Fruit fly (Drosophila melanogaster): ENCODE data around the gene CG15293.

The CG15293 gene

DNA sequence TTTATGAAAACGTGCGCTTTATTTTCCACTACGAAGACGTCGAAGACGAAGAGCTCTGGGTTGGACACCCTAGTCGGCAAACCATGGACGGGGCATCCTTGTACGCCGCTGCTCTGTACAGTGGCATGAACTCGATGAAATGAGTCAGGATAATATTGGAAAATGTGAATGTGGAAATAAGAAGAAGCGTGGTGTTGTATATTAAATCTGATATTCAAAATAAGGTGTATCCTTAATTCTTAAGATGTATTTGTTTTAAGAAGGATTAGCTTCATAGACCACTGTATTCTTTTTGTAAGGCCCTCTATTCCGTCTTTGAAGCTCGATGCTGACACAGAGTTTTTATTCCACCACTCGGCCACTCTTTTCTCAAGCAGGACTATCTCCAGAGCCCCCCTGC lies 32.0 kb upstream of the CG15293 start:
- TF ChIP-seq CG7963 (GFP tag; IDR thresholded peaks at IDR 0.05; ENCODE audit: partially characterized antibody): no peak
- TF ChIP-seq D19B (GFP tag; optimal IDR thresholded peaks at IDR 0.05): no peak
- TF ChIP-seq Oli (tag; optimal IDR thresholded peaks at IDR 0.05): peak; percentile 25
- TF ChIP-seq nmo (GFP tag; optimal IDR thresholded peaks at IDR 0.05): peak; percentile 17
- peak; percentile 49 for TF ChIP-seq lilli (GFP tag; optimal IDR thresholded peaks at IDR 0.05)
- peak; percentile 24 for TF ChIP-seq CG6683 (GFP tag; optimal IDR thresholded peaks at IDR 0.05)
- TF ChIP-seq dmrt99B (tag; optimal IDR thresholded peaks at IDR 0.05): peak; percentile 57
- TF ChIP-seq emc (GFP tag; optimal IDR thresholded peaks at IDR 0.05): no peak
- TF ChIP-seq gro (GFP tag; optimal IDR thresholded peaks at IDR 0.05): no peak
- TF ChIP-seq CG17802 (tag; optimal IDR thresholded peaks at IDR 0.05): no peak
- peak; percentile 41 for TF ChIP-seq CG8924 (tag; optimal IDR thresholded peaks at IDR 0.05)
- no peak for TF ChIP-seq sug (tag; optimal IDR thresholded peaks at IDR 0.05)
- TF ChIP-seq chn (GFP tag; optimal IDR thresholded peaks at IDR 0.05): no peak
- TF ChIP-seq tup (GFP tag; optimal IDR thresholded peaks at IDR 0.05): no peak
- TF ChIP-seq CG11456 (GFP tag; IDR thresholded peaks at IDR 0.05): no peak
- TF ChIP-seq Trl (optimal IDR thresholded peaks at IDR 0.05): no peak
- peak; percentile 12 for TF ChIP-seq Trl (GFP tag; optimal IDR thresholded peaks at IDR 0.05)
- TF ChIP-seq CG6813 (GFP tag; optimal IDR thresholded peaks at IDR 0.05): no peak
- TF ChIP-seq CG7556 (GFP tag; optimal IDR thresholded peaks at IDR 0.05): peak; percentile 69
- no peak for TF ChIP-seq CG2875 (GFP tag; optimal IDR thresholded peaks at IDR 0.05)
- TF ChIP-seq ssp (GFP tag; IDR thresholded peaks at IDR 0.05): no peak
- no peak for TF ChIP-seq CG11247 (GFP tag; IDR thresholded peaks at IDR 0.05)
- peak; percentile 46 for TF ChIP-seq CG3847 (GFP tag; IDR thresholded peaks at IDR 0.05)
- TF ChIP-seq p53 (GFP tag; optimal IDR thresholded peaks at IDR 0.05): no peak
- TF ChIP-seq dysf (GFP tag; IDR thresholded peaks at IDR 0.05): peak; percentile 56; the same call in 2 of the 3 replicates
- no peak for TF ChIP-seq E2f1 (GFP tag; IDR thresholded peaks at IDR 0.05)
- TF ChIP-seq Hr39 (optimal IDR thresholded peaks at IDR 0.05): no peak
- no peak for TF ChIP-seq Poxn (GFP tag; IDR thresholded peaks at IDR 0.05)
- no peak for TF ChIP-seq oc (tag; optimal IDR thresholded peaks at IDR 0.05)
- TF ChIP-seq CG10462 (GFP tag; optimal IDR thresholded peaks at IDR 0.05): no peak
- TF ChIP-seq CG9727 (GFP tag; optimal IDR thresholded peaks at IDR 0.05): peak; percentile 31
- no peak for TF ChIP-seq Hmx (GFP tag; optimal IDR thresholded peaks at IDR 0.05)
- no peak for TF ChIP-seq mld (GFP tag; IDR thresholded peaks at IDR 0.05; ENCODE audit: partially characterized antibody)
- TF ChIP-seq CG8388 (GFP tag; optimal IDR thresholded peaks at IDR 0.05): no peak
- TF ChIP-seq ewg (GFP tag; optimal IDR thresholded peaks at IDR 0.05): no peak
- TF ChIP-seq CG3726 (GFP tag; IDR thresholded peaks at IDR 0.05): no peak
- no peak for TF ChIP-seq disco-r (GFP tag; optimal IDR thresholded peaks at IDR 0.05)
- TF ChIP-seq CG17359 (tag; optimal IDR thresholded peaks at IDR 0.05): peak; percentile 54
- peak; percentile 44 for TF ChIP-seq unpg (GFP tag; optimal IDR thresholded peaks at IDR 0.05)
- TF ChIP-seq GATAe (GFP tag; conservative IDR thresholded peaks at IDR 0.05): no peak
- no peak for TF ChIP-seq Spps (tag; optimal IDR thresholded peaks at IDR 0.05)
- no peak for TF ChIP-seq gsb (GFP tag; IDR thresholded peaks at IDR 0.05)
- TF ChIP-seq CG8478 (optimal IDR thresholded peaks at IDR 0.05): no peak
- TF ChIP-seq CG33213 (GFP tag; optimal IDR thresholded peaks at IDR 0.05): no peak
- TF ChIP-seq Chrac-16 (GFP tag; optimal IDR thresholded peaks at IDR 0.05): no peak
- TF ChIP-seq CG11085 (GFP tag; IDR thresholded peaks at IDR 0.05): no peak
- TF ChIP-seq CG18764 (GFP tag; optimal IDR thresholded peaks at IDR 0.05): no peak
- TF ChIP-seq Rfx (GFP tag; IDR thresholded peaks at IDR 0.05): peak; percentile 46
- peak; percentile 6 for TF ChIP-seq tio (GFP tag; optimal IDR thresholded peaks at IDR 0.05)
- no peak for TF ChIP-seq run (tag; optimal IDR thresholded peaks at IDR 0.05)
- TF ChIP-seq pan (optimal IDR thresholded peaks at IDR 0.05): no peak
- peak in 1 of 2 experiments; percentile 46 for TF ChIP-seq pan (GFP tag; optimal IDR thresholded peaks at IDR 0.05 in 1 of 2, IDR thresholded peaks at IDR 0.05 in 1 of 2)
- no peak for TF ChIP-seq fd102C (GFP tag; optimal IDR thresholded peaks at IDR 0.05)
